Fruit fly (Drosophila melanogaster) whole organism, prepupa: ENCODE results near the gene stwl.
A peak's percentile ranks its signal among the peaks of the same experiment; 100 is the strongest.

Experiments
- CG10669 ChIP-seq: fragments of 200-800 bp; sonication (Bioruptor generic); optimal IDR thresholded peaks from 3 replicates; lab custom pipeline; 2018; ENCODE audit warnings: missing biosample characterization, mild to moderate bottlenecking, missing genetic modification characterization, moderate library complexity
- CG11294 ChIP-seq: fragments of 200-800 bp; sonication (Bioruptor generic); IDR thresholded peaks from 2 replicates; pipeline ENCODE4 v1.3.6; 2022; ENCODE audit warnings: missing biosample characterization, missing genetic modification characterization
- CG15336 ChIP-seq: fragments of 200-800 bp; sonication (Bioruptor generic); IDR thresholded peaks from 2 replicates; pipeline ENCODE4 v1.3.6; 2022; ENCODE audit warnings: missing biosample characterization, missing genetic modification characterization
- CG1621 ChIP-seq: fragments of 200-800 bp; sonication (Bioruptor generic); optimal IDR thresholded peaks from 3 replicates; lab custom pipeline; 2018; ENCODE audit warnings: missing biosample characterization, mild to moderate bottlenecking, missing genetic modification characterization
- CG16779 ChIP-seq: fragments of 200-800 bp; sonication (Bioruptor generic); optimal IDR thresholded peaks from 3 replicates; lab custom pipeline; 2017; ENCODE audit warnings: missing biosample characterization, mild to moderate bottlenecking, missing genetic modification characterization
- CG31627 ChIP-seq: fragments of 200-800 bp; sonication (Bioruptor generic); optimal IDR thresholded peaks from 3 replicates; lab custom pipeline; 2016; ENCODE audit warnings: missing biosample characterization, missing genetic modification characterization
- CG32006 ChIP-seq: fragments of 200-800 bp; sonication (Bioruptor generic); optimal IDR thresholded peaks from 3 replicates; lab custom pipeline; 2017; ENCODE audit warnings: missing biosample characterization, mild to moderate bottlenecking, missing genetic modification characterization
- CG34406 ChIP-seq: fragments of 200-800 bp; sonication (Bioruptor generic); optimal IDR thresholded peaks from 3 replicates; lab custom pipeline; 2016; ENCODE audit warnings: missing biosample characterization, missing genetic modification characterization
- CG4318 ChIP-seq: fragments of 200-800 bp; sonication (Bioruptor generic); optimal IDR thresholded peaks from 3 replicates; lab custom pipeline; 2017; ENCODE audit warnings: missing biosample characterization, mild to moderate bottlenecking, missing genetic modification characterization
- CG6276 ChIP-seq: fragments of 200-800 bp; sonication (Bioruptor generic); optimal IDR thresholded peaks from 2 replicates; lab custom pipeline; 2017; ENCODE audit warnings: missing biosample characterization, mild to moderate bottlenecking, missing genetic modification characterization
- CG6792 ChIP-seq: fragments of 200-800 bp; sonication (Bioruptor generic); optimal IDR thresholded peaks from 3 replicates; lab custom pipeline; 2016; ENCODE audit warnings: missing biosample characterization, missing genetic modification characterization
- CG6808 ChIP-seq: fragments of 200-800 bp; sonication (Bioruptor generic); optimal IDR thresholded peaks from 3 replicates; lab custom pipeline; 2017; ENCODE audit warnings: missing biosample characterization, missing genetic modification characterization, mild to moderate bottlenecking, moderate library complexity, missing genetic modification reagents
- CG7368 ChIP-seq: fragments of 200-800 bp; sonication (Bioruptor generic); optimal IDR thresholded peaks from 3 replicates; lab custom pipeline; 2016; ENCODE audit warnings: missing biosample characterization, missing genetic modification characterization
- CG8119 ChIP-seq: fragments of 200-800 bp; sonication (Bioruptor generic); IDR thresholded peaks from 3 replicates; pipeline ENCODE4 v1.3.6; 2022; ENCODE audit warnings: missing biosample characterization, missing genetic modification characterization
- CG8319 ChIP-seq: fragments of 200-800 bp; sonication (Bioruptor generic); optimal IDR thresholded peaks from 3 replicates; lab custom pipeline; 2016; ENCODE audit warnings: missing biosample characterization, missing genetic modification characterization
- CG8632 ChIP-seq: fragments of 200-800 bp; sonication (Bioruptor generic); optimal IDR thresholded peaks from 3 replicates; lab custom pipeline; 2016; ENCODE audit warnings: missing biosample characterization, missing genetic modification characterization
- CG9139 ChIP-seq: fragments of 200-800 bp; sonication (Bioruptor generic); optimal IDR thresholded peaks from 3 replicates; lab custom pipeline; 2017; ENCODE audit warnings: missing biosample characterization, mild to moderate bottlenecking, missing genetic modification characterization
- Eip75B ChIP-seq: fragments of 200-800 bp; sonication (Bioruptor generic); optimal IDR thresholded peaks from 3 replicates; lab custom pipeline; 2016; ENCODE audit warnings: missing biosample characterization, missing genetic modification characterization
- Eip78C ChIP-seq: fragments of 200-800 bp; sonication (Bioruptor generic); peaks from one replicate; lab custom pipeline; 2016; ENCODE audit warnings: missing biosample characterization, missing genetic modification characterization
- Eip93F ChIP-seq: fragments of 200-800 bp; sonication (Bioruptor generic); optimal IDR thresholded peaks from 2 replicates; lab custom pipeline; 2016; ENCODE audit warnings: missing biosample characterization, mild to moderate bottlenecking, missing genetic modification characterization
- Ets21C ChIP-seq: fragments of 200-800 bp; sonication (Bioruptor generic); optimal IDR thresholded peaks from 3 replicates; lab custom pipeline; 2016; ENCODE audit warnings: missing biosample characterization, missing genetic modification characterization
- Ets96B ChIP-seq: fragments of 200-800 bp; optimal IDR thresholded peaks from 2 replicates; lab custom pipeline; 2019; ENCODE audit warnings: missing biosample characterization, mild to moderate bottlenecking, missing genetic modification characterization, moderate library complexity
- Gug ChIP-seq: fragments of 200-800 bp; sonication (Bioruptor generic); IDR thresholded peaks from 2 replicates; pipeline ENCODE4 v1.3.6; 2022; ENCODE audit warnings: missing biosample characterization, missing genetic modification characterization
- Hr38 ChIP-seq: sonication (Bioruptor generic); optimal IDR thresholded peaks from 2 replicates; lab custom pipeline; 2016; ENCODE audit warnings: missing biosample characterization, missing genetic modification characterization
- Hr39 ChIP-seq: fragments of 200-800 bp; sonication (Bioruptor generic); optimal IDR thresholded peaks from 2 replicates; lab custom pipeline; 2016; ENCODE audit warnings: missing biosample characterization, missing genetic modification characterization
- Hr4 ChIP-seq: fragments of 200-800 bp; sonication (Bioruptor generic); optimal IDR thresholded peaks from 3 replicates; lab custom pipeline; 2016; ENCODE audit warnings: missing biosample characterization, missing genetic modification characterization
- Met ChIP-seq: fragments of 200-800 bp; sonication (Bioruptor generic); optimal IDR thresholded peaks from 3 replicates; lab custom pipeline; 2016; ENCODE audit warnings: missing biosample characterization, missing genetic modification characterization
- OdsH ChIP-seq: fragments of 200-800 bp; sonication (Bioruptor generic); optimal IDR thresholded peaks from 3 replicates; lab custom pipeline; 2016; ENCODE audit warnings: missing biosample characterization, missing genetic modification characterization
- Smox ChIP-seq: fragments of 200-800 bp; sonication (Bioruptor generic); optimal IDR thresholded peaks from 3 replicates; lab custom pipeline; 2016; ENCODE audit warnings: missing biosample characterization, missing genetic modification characterization
- Sox102F ChIP-seq: fragments of 200-800 bp; sonication (Bioruptor generic); optimal IDR thresholded peaks from 2 replicates; lab custom pipeline; 2016; ENCODE audit warnings: missing biosample characterization, mild to moderate bottlenecking, missing genetic modification characterization
- Sox14 ChIP-seq: fragments of 200-800 bp; sonication (Bioruptor generic); optimal IDR thresholded peaks from 3 replicates; lab custom pipeline; 2016; ENCODE audit warnings: missing biosample characterization, missing genetic modification characterization
- Sox15 ChIP-seq: fragments of 200-800 bp; sonication (Bioruptor generic); optimal IDR thresholded peaks from 3 replicates; lab custom pipeline; 2016; ENCODE audit warnings: missing biosample characterization, missing genetic modification characterization
- achi ChIP-seq: fragments of 200-800 bp; sonication (Bioruptor generic); optimal IDR thresholded peaks from 3 replicates; lab custom pipeline; 2016; ENCODE audit warnings: missing biosample characterization, missing genetic modification characterization
- acj6 ChIP-seq: fragments of 200-800 bp; sonication (Bioruptor generic); optimal IDR thresholded peaks from 3 replicates; lab custom pipeline; 2016; ENCODE audit warnings: missing biosample characterization, missing genetic modification characterization
- cyc ChIP-seq: fragments of 200-800 bp; sonication (Bioruptor generic); optimal IDR thresholded peaks from 3 replicates; lab custom pipeline; 2016; ENCODE audit warnings: missing biosample characterization, missing genetic modification characterization
- dac ChIP-seq: fragments of 200-800 bp; sonication (Bioruptor generic); optimal IDR thresholded peaks from 2 replicates; lab custom pipeline; 2017; ENCODE audit warnings: missing biosample characterization, mild to moderate bottlenecking, missing genetic modification characterization
- dsx ChIP-seq: fragments of 200-800 bp; optimal IDR thresholded peaks from 3 replicates; lab custom pipeline; 2019; ENCODE audit warnings: missing biosample characterization, mild to moderate bottlenecking, missing genetic modification characterization, moderate library complexity; ENCODE audit not compliant: poor library complexity, severe bottlenecking
- eg ChIP-seq: fragments of 200-800 bp; sonication (Bioruptor generic); IDR thresholded peaks from 3 replicates; pipeline ENCODE4 v1.3.6; 2022; ENCODE audit warnings: missing biosample characterization, missing genetic modification characterization
- esn ChIP-seq: fragments of 200-800 bp; sonication (Bioruptor generic); optimal IDR thresholded peaks from 2 replicates; lab custom pipeline; 2016; ENCODE audit warnings: missing biosample characterization, mild to moderate bottlenecking, missing genetic modification characterization, moderate library complexity
- fd59A ChIP-seq: fragments of 200-800 bp; sonication (Bioruptor generic); optimal IDR thresholded peaks from 2 replicates; lab custom pipeline; 2017; ENCODE audit warnings: missing biosample characterization, mild to moderate bottlenecking, missing genetic modification characterization, missing genetic modification reagents
- fd85E ChIP-seq: fragments of 200-800 bp; sonication (Bioruptor generic); optimal IDR thresholded peaks from 3 replicates; lab custom pipeline; 2016; ENCODE audit warnings: missing biosample characterization, missing genetic modification characterization
- fkh ChIP-seq: fragments of 200-800 bp; sonication (Bioruptor generic); optimal IDR thresholded peaks from 3 replicates; lab custom pipeline; 2017; ENCODE audit warnings: missing biosample characterization, mild to moderate bottlenecking, missing genetic modification characterization, moderate library complexity
- lz ChIP-seq: fragments of 200-800 bp; sonication (Bioruptor generic); optimal IDR thresholded peaks from 3 replicates; lab custom pipeline; 2016; ENCODE audit warnings: missing biosample characterization, missing genetic modification characterization
- net ChIP-seq: fragments of 200-800 bp; sonication (Bioruptor generic); optimal IDR thresholded peaks from 3 replicates; lab custom pipeline; 2016; ENCODE audit warnings: missing biosample characterization, missing genetic modification characterization
- pdm3 ChIP-seq: fragments of 200-800 bp; sonication (Bioruptor generic); optimal IDR thresholded peaks from 3 replicates; lab custom pipeline; 2016; ENCODE audit warnings: missing biosample characterization, missing genetic modification characterization
- salr ChIP-seq, 2 experiments: fragments of 200-800 bp; sonication (Bioruptor generic); optimal IDR thresholded peaks; 3 replicates each; lab custom pipeline; 2016 to 2018; ENCODE audit warnings: missing biosample characterization in 2 of 2, missing genetic modification characterization in 2 of 2, mild to moderate bottlenecking in 1 of 2
- spab ChIP-seq: fragments of 200-800 bp; sonication (Bioruptor generic); optimal IDR thresholded peaks from 2 replicates; lab custom pipeline; 2017; ENCODE audit warnings: missing biosample characterization, mild to moderate bottlenecking, missing genetic modification characterization, missing genetic modification reagents
- ss ChIP-seq, 2 experiments: fragments of 200-800 bp; sonication (Bioruptor generic); optimal IDR thresholded peaks; 2 replicates in 1 of 2; 3 replicates in 1 of 2; lab custom pipeline; 2017 to 2018; ENCODE audit warnings: mild to moderate bottlenecking in 2 of 2, missing biosample characterization in 2 of 2, missing genetic modification characterization in 2 of 2, moderate library complexity in 1 of 2
- svp ChIP-seq: fragments of 200-800 bp; sonication (Bioruptor generic); peaks from one replicate; lab custom pipeline; 2016; ENCODE audit warnings: missing biosample characterization, missing genetic modification characterization
- topi ChIP-seq: fragments of 200-800 bp; sonication (Bioruptor generic); optimal IDR thresholded peaks from 3 replicates; lab custom pipeline; 2016; ENCODE audit warnings: missing biosample characterization, missing genetic modification characterization
- vri ChIP-seq: fragments of 200-800 bp; sonication (Bioruptor generic); optimal IDR thresholded peaks from 3 replicates; lab custom pipeline; 2016; ENCODE audit warnings: missing biosample characterization, mild to moderate bottlenecking, missing genetic modification characterization

The stwl gene

dm6 chr3L:14448321-14449043 lies 38.7 kb upstream of the stwl start:
- peak; percentile 97 for TF ChIP-seq Sox102F (GFP tag; lab: Kevin White, UChicago)
- peak; percentile 96 for TF ChIP-seq CG1621 (tag; lab: Kevin White, UChicago)
- TF ChIP-seq fd85E = peak; percentile 86
- peak; percentile 97 for TF ChIP-seq esn
- TF ChIP-seq Hr39 (GFP tag; lab: Kevin White, UChicago) = peak; percentile 90
- TF ChIP-seq Ets96B (tag; lab: Kevin White, UChicago) = peak; percentile 99
- TF ChIP-seq Eip78C (GFP tag; lab: Kevin White, UChicago) = peak; percentile 97
- peak; percentile 98 for TF ChIP-seq net (GFP tag; lab: Kevin White, UChicago)
- TF ChIP-seq Eip93F = peak; percentile 91
- TF ChIP-seq Eip75B (GFP tag; lab: Kevin White, UChicago) = peak; percentile 97
- TF ChIP-seq CG4318 = peak; percentile 91
- peak; percentile 94 for TF ChIP-seq lz (GFP tag; lab: Kevin White, UChicago)
- peak; percentile 86 for TF ChIP-seq Sox15 (GFP tag; lab: Kevin White, UChicago)
- peak; percentile 98 for TF ChIP-seq eg
- peak; percentile 94 to 95 for TF ChIP-seq salr (GFP tag; optimal IDR thresholded peaks at IDR 0.05; lab: Kevin White, UChicago)
- peak; percentile 90 for TF ChIP-seq dac (GFP tag; lab: Kevin White, UChicago)
- TF ChIP-seq CG6808 (GFP tag; lab: Kevin White, UChicago) = peak; percentile 94
- TF ChIP-seq Hr4 (GFP tag; lab: Kevin White, UChicago) = peak; percentile 97
- peak; percentile 53 for TF ChIP-seq fkh (GFP tag; lab: Kevin White, UChicago)
- peak; percentile 99 for TF ChIP-seq CG15336 (GFP tag; lab: Robert Waterston, UW)
- peak; percentile 96 for TF ChIP-seq CG9139 (GFP tag; lab: Kevin White, UChicago)
- TF ChIP-seq Hr38 (GFP tag; lab: Kevin White, UChicago) = peak; percentile 15
- TF ChIP-seq Sox14 (GFP tag; lab: Kevin White, UChicago) = peak; percentile 96
- peak; percentile 96 for TF ChIP-seq CG6276 (GFP tag; lab: Kevin White, UChicago)
- TF ChIP-seq CG8632 (GFP tag; lab: Kevin White, UChicago) = peak; percentile 97
- TF ChIP-seq Smox (GFP tag; lab: Kevin White, UChicago) = peak; percentile 93
- TF ChIP-seq CG16779 (tag; lab: Kevin White, UChicago) = peak; percentile 93
- peak; percentile 95 for TF ChIP-seq vri (GFP tag; lab: Kevin White, UChicago)
- TF ChIP-seq spab (GFP tag; lab: Kevin White, UChicago) = peak; percentile 97
- peak; percentile 83 for TF ChIP-seq Ets21C
- peak; percentile 97 for TF ChIP-seq acj6
- peak; percentile 92 for TF ChIP-seq cyc (GFP tag; lab: Kevin White, UChicago)
- TF ChIP-seq Gug (GFP tag; lab: Robert Waterston, UW) = peak; percentile 93
- peak; percentile 92 for TF ChIP-seq CG31627 (GFP tag; lab: Kevin White, UChicago)
- peak; percentile 95 for TF ChIP-seq Met
- peak; percentile 96 for TF ChIP-seq CG6792 (GFP tag; lab: Kevin White, UChicago)
- TF ChIP-seq CG8319 (GFP tag; lab: Kevin White, UChicago) = peak; percentile 89
- peak; percentile 96 for TF ChIP-seq CG10669 (GFP tag; lab: Kevin White, UChicago)
- TF ChIP-seq CG11294 = peak; percentile 93
- peak; percentile 98 for TF ChIP-seq OdsH
- peak; percentile 97 for TF ChIP-seq CG34406
- TF ChIP-seq CG8119 (GFP tag; lab: Robert Waterston, UW) = peak; percentile 98
- TF ChIP-seq pdm3 (GFP tag; lab: Kevin White, UChicago) = peak; percentile 97
- peak; percentile 94 for TF ChIP-seq CG7368 (GFP tag; lab: Kevin White, UChicago)
- TF ChIP-seq achi (GFP tag; lab: Kevin White, UChicago) = peak; percentile 97
- TF ChIP-seq ss (GFP tag; optimal IDR thresholded peaks at IDR 0.05; lab: Kevin White, UChicago) = peak; percentile 73 to 78
- TF ChIP-seq fd59A (GFP tag; lab: Kevin White, UChicago) = peak; percentile 95
- TF ChIP-seq topi (GFP tag; lab: Kevin White, UChicago) = peak; percentile 94
- peak; percentile 97 for TF ChIP-seq dsx (GFP tag; lab: Kevin White, UChicago)
- peak; percentile 97 for TF ChIP-seq svp (GFP tag; lab: Kevin White, UChicago)
- peak; percentile 96 for TF ChIP-seq CG32006 (GFP tag; lab: Kevin White, UChicago)
